Worm (Caenorhabditis elegans) whole organism, L4/young adult: Measurements from ENCODE around the gene F35E8.13.

Source experiments
- W03F9.2 ChIP-seq: fragments of 150-350 bp; optimal IDR thresholded peaks from 2 replicates; lab custom pipeline; 2014; ENCODE audit warnings: missing biosample characterization, missing genetic modification characterization
- dao-5 ChIP-seq: sonication (generic microtip); optimal IDR thresholded peaks from 2 replicates; lab custom pipeline; 2016; ENCODE audit warnings: missing genotype, missing genetic modification characterization, moderate library complexity, missing compliant biosample characterization
- him-1 ChIP-seq: sonication (generic microtip); optimal IDR thresholded peaks from 2 replicates; lab custom pipeline; 2016; ENCODE audit warnings: missing genotype, missing genetic modification reagents, missing genetic modification characterization, missing compliant biosample characterization

ce11 chrV:15880705-15881104 lies 42.4 kb upstream of the F35E8.13 start:
- TF ChIP-seq W03F9.2 (no peak), him-1 (tag; lab: Kevin White, UChicago) (no peak), dao-5 (tag; lab: Kevin White, UChicago) (no peak)
